Fruit fly (Drosophila melanogaster) whole organism, embryonic: ENCODE results near the gene CG6693.

Experiments
- B-H2 ChIP-seq: fragments of 200-800 bp; sonication (Bioruptor generic); optimal IDR thresholded peaks from 2 replicates; lab custom pipeline; 2018; ENCODE audit warnings: missing biosample characterization, mild to moderate bottlenecking, missing genetic modification characterization
- BEAF-32 ChIP-seq: fragments of 200-800 bp; sonication (Bioruptor generic); optimal IDR thresholded peaks from 3 replicates; lab custom pipeline; 2017; ENCODE audit warnings: missing biosample characterization, missing genetic modification characterization, mild to moderate bottlenecking, moderate library complexity, missing genetic modification reagents
- C15 ChIP-seq: fragments of 200-800 bp; sonication (Bioruptor generic); IDR thresholded peaks from 3 replicates; pipeline ENCODE4 v1.3.6; 2022; ENCODE audit warnings: missing biosample characterization, missing genetic modification characterization
- CG10431 ChIP-seq: fragments of 200-800 bp; sonication (Bioruptor generic); optimal IDR thresholded peaks from 3 replicates; lab custom pipeline; 2018; ENCODE audit warnings: missing biosample characterization, mild to moderate bottlenecking, missing genetic modification characterization
- CG10979 ChIP-seq: fragments of 200-800 bp; sonication (Bioruptor generic); optimal IDR thresholded peaks from 2 replicates; lab custom pipeline; 2018; ENCODE audit warnings: missing biosample characterization, mild to moderate bottlenecking, missing genetic modification characterization, moderate library complexity
- CG15269 ChIP-seq: fragments of 200-800 bp; sonication (Bioruptor generic); optimal IDR thresholded peaks from 2 replicates; lab custom pipeline; 2018; ENCODE audit warnings: missing biosample characterization, mild to moderate bottlenecking, missing genetic modification characterization, moderate library complexity
- CG1647 ChIP-seq: fragments of 200-800 bp; sonication (Bioruptor generic); optimal IDR thresholded peaks from 3 replicates; lab custom pipeline; 2016; ENCODE audit warnings: missing biosample characterization, missing genetic modification characterization
- CG17186 ChIP-seq: fragments of 200-800 bp; sonication (Bioruptor generic); optimal IDR thresholded peaks from 3 replicates; lab custom pipeline; 2017; ENCODE audit warnings: missing biosample characterization, missing genetic modification reagents, missing genetic modification characterization
- CG17359 ChIP-seq: fragments of 200-800 bp; sonication (Bioruptor generic); optimal IDR thresholded peaks from 3 replicates; lab custom pipeline; 2018; ENCODE audit warnings: missing biosample characterization, mild to moderate bottlenecking, missing genetic modification characterization, moderate library complexity
- CG17568 ChIP-seq: fragments of 200-800 bp; sonication (Bioruptor generic); optimal IDR thresholded peaks from 2 replicates; lab custom pipeline; 2018; ENCODE audit warnings: missing biosample characterization, mild to moderate bottlenecking, missing genetic modification characterization, moderate library complexity
- CG17829 ChIP-seq: fragments of 200-800 bp; optimal IDR thresholded peaks from 2 replicates; lab custom pipeline; 2019; ENCODE audit warnings: missing biosample characterization, mild to moderate bottlenecking, missing genetic modification characterization, moderate library complexity
- CG2120 ChIP-seq: fragments of 200-800 bp; sonication (Bioruptor generic); optimal IDR thresholded peaks from 3 replicates; lab custom pipeline; 2016; ENCODE audit warnings: missing biosample characterization, missing genetic modification characterization
- CG2199 ChIP-seq: fragments of 200-800 bp; sonication (Bioruptor generic); IDR thresholded peaks from 3 replicates; pipeline ENCODE4 v1.3.6; 2022; ENCODE audit warnings: missing biosample characterization, missing genetic modification characterization
- CG2712 ChIP-seq: fragments of 200-800 bp; optimal IDR thresholded peaks from 3 replicates; lab custom pipeline; 2019; ENCODE audit warnings: missing biosample characterization, mild to moderate bottlenecking, missing genetic modification characterization, moderate library complexity
- CG31441 ChIP-seq: fragments of 200-800 bp; sonication (Bioruptor generic); IDR thresholded peaks from 2 replicates; pipeline ENCODE4 v1.3.6; 2022; ENCODE audit warnings: missing biosample characterization, missing genetic modification characterization
- CG34224 ChIP-seq: fragments of 200-800 bp; sonication (Bioruptor generic); IDR thresholded peaks from 3 replicates; pipeline ENCODE4 v1.3.6; 2022; ENCODE audit warnings: missing biosample characterization, missing genetic modification characterization; ENCODE audit not compliant: partially characterized antibody
- CG4820 ChIP-seq: fragments of 200-800 bp; sonication (Bioruptor generic); optimal IDR thresholded peaks from 3 replicates; lab custom pipeline; 2016; ENCODE audit warnings: missing biosample characterization, missing genetic modification characterization
- CG5180 ChIP-seq: fragments of 200-800 bp; sonication (Bioruptor generic); optimal IDR thresholded peaks from 3 replicates; lab custom pipeline; 2017; ENCODE audit warnings: missing biosample characterization, missing genetic modification characterization, mild to moderate bottlenecking, moderate library complexity, missing genetic modification reagents
- CG6765 ChIP-seq: fragments of 200-800 bp; sonication (Bioruptor generic); optimal IDR thresholded peaks from 3 replicates; lab custom pipeline; 2017; ENCODE audit warnings: missing biosample characterization, mild to moderate bottlenecking, missing genetic modification characterization
- CG8765 ChIP-seq: fragments of 200-800 bp; sonication (Bioruptor generic); IDR thresholded peaks from 2 replicates; pipeline ENCODE4 v1.3.6; 2022; ENCODE audit warnings: missing biosample characterization, missing genetic modification characterization
- CG9876 ChIP-seq: fragments of 200-800 bp; sonication (Bioruptor generic); optimal IDR thresholded peaks from 2 replicates; lab custom pipeline; 2016; ENCODE audit warnings: missing biosample characterization, missing genetic modification characterization
- Dip3 ChIP-seq: fragments of 200-800 bp; sonication (Bioruptor generic); optimal IDR thresholded peaks from 3 replicates; lab custom pipeline; 2016; ENCODE audit warnings: missing biosample characterization, missing genetic modification characterization
- Dp ChIP-seq: fragments of 200-800 bp; sonication (Bioruptor generic); optimal IDR thresholded peaks from 2 replicates; lab custom pipeline; 2018; ENCODE audit warnings: missing biosample characterization, mild to moderate bottlenecking, missing genetic modification characterization, moderate library complexity
- Elba2 ChIP-seq: fragments of 200-800 bp; sonication (Bioruptor generic); optimal IDR thresholded peaks from 3 replicates; lab custom pipeline; 2016; ENCODE audit warnings: missing biosample characterization, missing genetic modification characterization
- Fer2 ChIP-seq: fragments of 200-800 bp; sonication (Bioruptor generic); optimal IDR thresholded peaks from 2 replicates; lab custom pipeline; 2018; ENCODE audit warnings: missing biosample characterization, mild to moderate bottlenecking, missing genetic modification characterization, moderate library complexity
- HHEX ChIP-seq: fragments of 200-800 bp; sonication (Bioruptor generic); optimal IDR thresholded peaks from 3 replicates; lab custom pipeline; 2017; ENCODE audit warnings: missing biosample characterization, mild to moderate bottlenecking, missing genetic modification characterization, missing genetic modification reagents
- Hr39 ChIP-seq: fragments of >200 bp; optimal IDR thresholded peaks from 2 replicates; lab custom pipeline; 2017
- Hr51 ChIP-seq, 2 experiments: fragments of 200-800 bp; sonication (Bioruptor generic); optimal IDR thresholded peaks; 2 replicates in 1 of 2; 3 replicates in 1 of 2; lab custom pipeline; 2016 to 2018; ENCODE audit warnings: missing biosample characterization in 2 of 2, missing genetic modification characterization in 2 of 2, mild to moderate bottlenecking in 1 of 2, moderate library complexity in 1 of 2
- Ssrp ChIP-seq: fragments of 200-800 bp; sonication (Bioruptor generic); optimal IDR thresholded peaks from 2 replicates; lab custom pipeline; 2018; ENCODE audit warnings: missing biosample characterization, mild to moderate bottlenecking, missing genetic modification characterization, moderate library complexity
- Trl ChIP-seq, 3 experiments: fragments of >200 bp in 2 of 3; fragments of 200-800 bp in 1 of 3; sonication (Bioruptor generic) in 1 of 3; optimal IDR thresholded peaks; 2 replicates in 1 of 3; 3 replicates in 2 of 3; lab custom pipeline; 2016 to 2017; ENCODE audit warnings: missing biosample characterization in 1 of 3, missing genetic modification characterization in 1 of 3
- ato ChIP-seq: fragments of 200-800 bp; sonication (Bioruptor generic); IDR thresholded peaks from 2 replicates; pipeline ENCODE4 v1.3.6; 2022; ENCODE audit warnings: missing biosample characterization, missing genetic modification characterization; ENCODE audit not compliant: partially characterized antibody
- cg ChIP-seq: fragments of 200-800 bp; sonication (Bioruptor generic); optimal IDR thresholded peaks from 3 replicates; lab custom pipeline; 2019; ENCODE audit warnings: missing biosample characterization, mild to moderate bottlenecking, missing genetic modification characterization, moderate library complexity
- crp ChIP-seq, 2 experiments: fragments of 200-800 bp; sonication (Bioruptor generic); optimal IDR thresholded peaks; 2 replicates in 1 of 2; 3 replicates in 1 of 2; lab custom pipeline; 2017; ENCODE audit warnings: missing biosample characterization in 2 of 2, missing genetic modification characterization in 2 of 2, mild to moderate bottlenecking in 1 of 2, moderate library complexity in 1 of 2
- dm ChIP-seq: fragments of 200-800 bp; sonication (Bioruptor generic); optimal IDR thresholded peaks from 3 replicates; lab custom pipeline; 2016; ENCODE audit warnings: missing biosample characterization, missing genetic modification characterization
- dpn ChIP-seq, 2 experiments: fragments of 200-800 bp; sonication (Bioruptor generic); optimal IDR thresholded peaks; 3 replicates each; lab custom pipeline; 2016; ENCODE audit warnings: missing biosample characterization in 2 of 2, missing genetic modification characterization in 2 of 2
- fd64A ChIP-seq: fragments of 200-800 bp; sonication (Bioruptor generic); optimal IDR thresholded peaks from 3 replicates; lab custom pipeline; 2018; ENCODE audit warnings: missing biosample characterization, mild to moderate bottlenecking, missing genetic modification characterization
- ftz-f1 ChIP-seq: fragments of 200-800 bp; sonication (Bioruptor generic); optimal IDR thresholded peaks from 2 replicates; lab custom pipeline; 2016; ENCODE audit warnings: missing biosample characterization, missing genetic modification characterization
- fu2 ChIP-seq: fragments of 200-800 bp; sonication (Bioruptor generic); optimal IDR thresholded peaks from 2 replicates; lab custom pipeline; 2016; ENCODE audit warnings: missing biosample characterization, missing genetic modification characterization
- gem ChIP-seq: fragments of 200-800 bp; sonication (Bioruptor generic); optimal IDR thresholded peaks from 2 replicates; lab custom pipeline; 2019; ENCODE audit warnings: missing biosample characterization, mild to moderate bottlenecking, missing genetic modification characterization, moderate library complexity
- nerfin-1 ChIP-seq: fragments of 200-800 bp; sonication (Bioruptor generic); optimal IDR thresholded peaks from 3 replicates; lab custom pipeline; 2019; ENCODE audit warnings: missing biosample characterization, mild to moderate bottlenecking, missing genetic modification characterization, moderate library complexity
- p53 ChIP-seq: fragments of 200-800 bp; sonication (Bioruptor generic); optimal IDR thresholded peaks from 2 replicates; lab custom pipeline; 2016; ENCODE audit warnings: missing biosample characterization, missing genetic modification characterization
- pan ChIP-seq, 4 experiments: fragments of >200 bp in 3 of 4; fragments of 200-800 bp in 1 of 4; sonication (Bioruptor generic) in 1 of 4; optimal IDR thresholded peaks in 3 of 4; IDR thresholded peaks in 1 of 4; 2 replicates each; pipeline versions ENCODE4 v1.3.6 to Lab custom; 2017 to 2022; ENCODE audit warnings: missing biosample characterization in 2 of 4, missing genetic modification characterization in 2 of 4, mixed read lengths in 1 of 4
- pfk ChIP-seq: fragments of 200-800 bp; sonication (Bioruptor generic); optimal IDR thresholded peaks from 2 replicates; lab custom pipeline; 2018; ENCODE audit warnings: missing biosample characterization, mild to moderate bottlenecking, missing genetic modification characterization, moderate library complexity
- psq ChIP-seq: fragments of 200-800 bp; sonication (Bioruptor generic); optimal IDR thresholded peaks from 2 replicates; lab custom pipeline; 2017; ENCODE audit warnings: missing biosample characterization, missing genetic modification characterization
- sug ChIP-seq: fragments of 200-800 bp; optimal IDR thresholded peaks from 2 replicates; lab custom pipeline; 2019; ENCODE audit warnings: missing biosample characterization, mild to moderate bottlenecking, missing genetic modification characterization, moderate library complexity
- toy ChIP-seq: fragments of 200-800 bp; sonication (Bioruptor generic); IDR thresholded peaks from 2 replicates; pipeline ENCODE4 v1.3.6; 2022; ENCODE audit warnings: missing biosample characterization, missing genetic modification characterization
- tx ChIP-seq: fragments of 200-800 bp; sonication (Bioruptor generic); optimal IDR thresholded peaks from 2 replicates; lab custom pipeline; 2016; ENCODE audit warnings: missing biosample characterization, missing genetic modification characterization

CG6693 gene

dm6 chr3R:11243951-11244660, 22.7 kb upstream of the CG6693 start, which contains the start of the genes CG17734 and CG5214 (continued):
- TF ChIP-seq CG2199 = no peak
- TF ChIP-seq C15 = no peak
- no peak for TF ChIP-seq B-H2
- peak; percentile 4 for TF ChIP-seq CG1647 (GFP tag; lab: Kevin White, UChicago)
- peak; percentile 46 for TF ChIP-seq gem (tag; lab: Kevin White, UChicago)
- no peak for TF ChIP-seq nerfin-1 (tag; lab: Kevin White, UChicago)
- TF ChIP-seq fd64A (GFP tag; lab: Kevin White, UChicago) = no peak
- no peak for TF ChIP-seq CG17359
- TF ChIP-seq Fer2 = no peak
- TF ChIP-seq cg = no peak
- peak; percentile 34 for TF ChIP-seq fu2 (GFP tag; lab: Kevin White, UChicago)
- TF ChIP-seq CG9876 (GFP tag; lab: Kevin White, UChicago) = peak; percentile 10
- TF ChIP-seq CG15269 = no peak
- TF ChIP-seq dm (GFP tag; lab: Kevin White, UChicago) = peak; percentile 47
- TF ChIP-seq CG2120 (GFP tag; lab: Kevin White, UChicago) = peak; percentile 35
- TF ChIP-seq psq (GFP tag; lab: Kevin White, UChicago) = no peak
- peak; percentile 41; the same call in 1 of the 2 replicates for TF ChIP-seq CG31441 (GFP tag; lab: Robert Waterston, UW)
- no peak for TF ChIP-seq Trl (optimal IDR thresholded peaks at IDR 0.05; lab: Kevin White, UChicago)
- peak; percentile 34 for TF ChIP-seq Trl (GFP tag; optimal IDR thresholded peaks at IDR 0.05; lab: Kevin White, UChicago)
- no peak for TF ChIP-seq pan (optimal IDR thresholded peaks at IDR 0.05; lab: Kevin White, UChicago)
- no peak for TF ChIP-seq pan (GFP tag; optimal IDR thresholded peaks at IDR 0.05 in 1 of 2, IDR thresholded peaks at IDR 0.05 in 1 of 2)
- no peak for TF ChIP-seq tx (GFP tag; lab: Kevin White, UChicago)
- peak; percentile 26 for TF ChIP-seq CG2712 (tag; lab: Kevin White, UChicago)
- TF ChIP-seq BEAF-32 (GFP tag; lab: Kevin White, UChicago) = peak; percentile 88
- TF ChIP-seq HHEX (GFP tag; lab: Kevin White, UChicago) = no peak
- peak; percentile 98 for TF ChIP-seq ftz-f1 (GFP tag; lab: Kevin White, UChicago)
- TF ChIP-seq dpn (GFP tag; optimal IDR thresholded peaks at IDR 0.05; lab: Kevin White, UChicago) = peak; percentile 0 to 54
- no peak for TF ChIP-seq CG4820 (GFP tag; lab: Kevin White, UChicago)
- TF ChIP-seq CG10431 (GFP tag; lab: Kevin White, UChicago) = no peak
- no peak for TF ChIP-seq CG10979 (tag; lab: Kevin White, UChicago)

- TF ChIP-seq p53 (GFP tag; lab: Kevin White, UChicago) (no peak), pfk (GFP tag; lab: Kevin White, UChicago) (no peak), CG17829 (tag; lab: Kevin White, UChicago) (peak; percentile 30), Ssrp (tag; lab: Kevin White, UChicago) (no peak), toy (no peak), sug (peak; percentile 24), Dip3 (GFP tag; lab: Kevin White, UChicago) (no peak), CG34224 (GFP tag; lab: Robert Waterston, UW) (no peak), CG6765 (GFP tag; lab: Kevin White, UChicago) (peak; percentile 60), CG5180 (GFP tag; lab: Kevin White, UChicago) (peak; percentile 29), CG4820 (GFP tag; lab: Kevin White, UChicago) (peak; percentile 20), Hr51 (GFP tag; optimal IDR thresholded peaks at IDR 0.05; lab: Kevin White, UChicago) (no peak), CG17186 (GFP tag; lab: Kevin White, UChicago) (no peak), Elba2 (GFP tag; lab: Kevin White, UChicago) (no peak), Hr39 (no peak), CG17568 (GFP tag; lab: Kevin White, UChicago) (no peak), ato (GFP tag; lab: Robert Waterston, UW) (no peak), Dp (no peak), crp (GFP tag; optimal IDR thresholded peaks at IDR 0.05; lab: Kevin White, UChicago) (peak in 1 of 2 experiments; percentile 69), CG8765 (GFP tag; lab: Robert Waterston, UW) (no peak)
Observed at dm6 chr3R:11243057-11243740, 21.8 kb upstream of the CG6693 start.
